Worm (Caenorhabditis elegans): ENCODE data around the gene srg-3.

ce11 chrIII:6278301-6278827, 8.2 kb upstream of the srg-3 start, which contains the start of gene C18F10.7:
- TF ChIP-seq php-3 (GFP tag; IDR thresholded peaks at IDR 0.05) (0 out of 2 replicates have a peak, but pooled peaks have one; percentile 31), unc-39 (tag; optimal IDR thresholded peaks at IDR 0.05) (no peak), unc-62 (GFP tag; optimal IDR thresholded peaks at IDR 0.05 in 1 of 2) (peak in 1 of 2 experiments; percentile 70), unc-62 (tag; optimal IDR thresholded peaks at IDR 0.05) (no peak), nhr-41 (GFP tag; IDR thresholded peaks at IDR 0.05) (no peak), F49E8.2 (tag; optimal IDR thresholded peaks at IDR 0.05; ENCODE audit: borderline replicate concordance) (peak; percentile 8), ZK546.5 (tag; optimal IDR thresholded peaks at IDR 0.05) (no peak)

Measured in whole organism, L4 larva.